Fruit fly (Drosophila melanogaster) whole organism, pupa: ENCODE measurements around the gene RpL35A.
A peak's percentile ranks its signal among the peaks of the same experiment; 100 is the strongest.

Experiments
- CG10348 ChIP-seq: fragments of 200-800 bp; sonication (Bioruptor generic); IDR thresholded peaks from 2 replicates; pipeline ENCODE4 v1.3.6; 2022; ENCODE audit warnings: missing biosample characterization, missing genetic modification characterization
- CG12605 ChIP-seq: fragments of 200-800 bp; sonication (Bioruptor generic); IDR thresholded peaks from 2 replicates; pipeline ENCODE4 v1.3.6; 2022; ENCODE audit warnings: missing biosample characterization, missing genetic modification characterization
- CG13204 ChIP-seq: fragments of 200-800 bp; sonication (Bioruptor generic); optimal IDR thresholded peaks from 2 replicates; lab custom pipeline; 2018; ENCODE audit warnings: missing biosample characterization, mild to moderate bottlenecking, missing genetic modification characterization, moderate library complexity
- CG14655 ChIP-seq: fragments of 200-800 bp; sonication (Bioruptor generic); optimal IDR thresholded peaks from 3 replicates; lab custom pipeline; 2017; ENCODE audit warnings: mild to moderate bottlenecking, missing biosample characterization, missing genetic modification reagents, missing genetic modification characterization
- CG15710 ChIP-seq: fragments of 200-800 bp; sonication (Bioruptor generic); optimal IDR thresholded peaks from 2 replicates; lab custom pipeline; 2018; ENCODE audit warnings: missing biosample characterization, mild to moderate bottlenecking, missing genetic modification characterization, moderate library complexity
- CG17806 ChIP-seq: fragments of 200-800 bp; sonication (Bioruptor generic); optimal IDR thresholded peaks from 2 replicates; lab custom pipeline; 2018; ENCODE audit warnings: missing biosample characterization, mild to moderate bottlenecking, missing genetic modification characterization, moderate library complexity
- CG32121 ChIP-seq: fragments of 200-800 bp; sonication (Bioruptor generic); IDR thresholded peaks from 2 replicates; pipeline ENCODE4 v1.3.6; 2022; ENCODE audit warnings: missing biosample characterization, missing genetic modification characterization
- CG34367 ChIP-seq: fragments of 200-800 bp; sonication (Bioruptor generic); optimal IDR thresholded peaks from 2 replicates; lab custom pipeline; 2018; ENCODE audit warnings: missing biosample characterization, mild to moderate bottlenecking, missing genetic modification characterization
- CG4496 ChIP-seq: fragments of 200-800 bp; sonication (Bioruptor generic); IDR thresholded peaks from 3 replicates; pipeline ENCODE4 v1.3.6; 2022; ENCODE audit warnings: missing biosample characterization, missing genetic modification characterization
- CG8159 ChIP-seq: fragments of 200-800 bp; sonication (Bioruptor generic); optimal IDR thresholded peaks from 3 replicates; lab custom pipeline; 2018; ENCODE audit warnings: missing biosample characterization, mild to moderate bottlenecking, missing genetic modification characterization, moderate library complexity
- CG8301 ChIP-seq: fragments of 200-800 bp; sonication (Bioruptor generic); optimal IDR thresholded peaks from 2 replicates; lab custom pipeline; 2018; ENCODE audit warnings: missing biosample characterization, mild to moderate bottlenecking, missing genetic modification characterization
- CG9948 ChIP-seq: fragments of 200-800 bp; sonication (Bioruptor generic); optimal IDR thresholded peaks from 2 replicates; lab custom pipeline; 2018; ENCODE audit warnings: missing biosample characterization, mild to moderate bottlenecking, missing genetic modification characterization, moderate library complexity
- D1 ChIP-seq: fragments of 200-800 bp; sonication (Bioruptor generic); optimal IDR thresholded peaks from 2 replicates; lab custom pipeline; 2018; ENCODE audit warnings: missing biosample characterization, mild to moderate bottlenecking, missing genetic modification characterization, moderate library complexity
- EcR ChIP-seq: fragments of 200-800 bp; sonication (Bioruptor generic); optimal IDR thresholded peaks from 3 replicates; lab custom pipeline; 2019; ENCODE audit warnings: missing biosample characterization, missing genetic modification characterization, mild to moderate bottlenecking, moderate library complexity, missing genetic modification reagents
- Ets98B ChIP-seq: fragments of 200-800 bp; sonication (Bioruptor generic); IDR thresholded peaks from 2 replicates; pipeline ENCODE4 v1.3.6; 2022; ENCODE audit warnings: missing biosample characterization, missing genetic modification characterization
- Pif1A ChIP-seq: fragments of 200-800 bp; sonication (Bioruptor generic); optimal IDR thresholded peaks from 3 replicates; lab custom pipeline; 2016; ENCODE audit warnings: missing biosample characterization, missing genetic modification characterization
- Pif1B ChIP-seq: fragments of 200-800 bp; sonication (Bioruptor generic); optimal IDR thresholded peaks from 3 replicates; lab custom pipeline; 2016; ENCODE audit warnings: missing biosample characterization, missing genetic modification characterization
- Snoo ChIP-seq: fragments of 200-800 bp; sonication (Bioruptor generic); optimal IDR thresholded peaks from 3 replicates; lab custom pipeline; 2017; ENCODE audit warnings: missing biosample characterization, mild to moderate bottlenecking, missing genetic modification characterization, inconsistent platforms
- fd96Ca ChIP-seq: fragments of 200-800 bp; sonication (Bioruptor generic); IDR thresholded peaks from 3 replicates; pipeline ENCODE4 v1.3.6; 2022; ENCODE audit warnings: missing biosample characterization, missing genetic modification characterization
- gl ChIP-seq: fragments of 200-800 bp; sonication (Bioruptor generic); optimal IDR thresholded peaks from 2 replicates; lab custom pipeline; 2018; ENCODE audit warnings: missing biosample characterization, mild to moderate bottlenecking, missing genetic modification characterization
- rn ChIP-seq: fragments of 200-800 bp; sonication (Bioruptor generic); IDR thresholded peaks from 2 replicates; pipeline ENCODE4 v1.3.6; 2022; ENCODE audit warnings: missing biosample characterization, missing genetic modification characterization

The RpL35A gene

DNA sequence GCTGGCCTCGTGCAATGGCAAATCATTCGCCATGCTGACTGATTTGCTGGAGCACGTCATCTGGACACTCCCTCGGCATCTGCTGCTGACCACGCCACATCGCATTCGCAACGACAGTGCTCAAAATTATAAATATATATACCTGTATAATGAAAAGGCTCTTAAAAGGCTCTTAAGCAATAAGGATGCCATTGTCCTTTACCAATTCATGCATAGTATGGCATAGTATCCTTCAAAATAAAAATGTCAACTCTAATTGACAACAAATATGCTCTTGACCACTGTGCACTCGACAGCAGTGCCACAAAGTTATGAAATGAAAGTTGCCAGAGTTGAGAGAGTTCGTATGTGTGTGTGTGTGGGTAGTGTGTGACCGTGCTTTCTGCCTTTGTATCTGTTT lies 44.8 kb downstream of the RpL35A start:
- no peak for TF ChIP-seq CG12605 (GFP tag; lab: Robert Waterston, UW)
- TF ChIP-seq Pif1A (GFP tag; lab: Kevin White, UChicago): no peak
- TF ChIP-seq EcR (GFP tag; lab: Kevin White, UChicago): no peak
- peak; percentile 11 for TF ChIP-seq CG14655 (GFP tag; lab: Kevin White, UChicago)
- TF ChIP-seq D1 (tag; lab: Kevin White, UChicago): no peak
- TF ChIP-seq CG17806: no peak
- no peak for TF ChIP-seq CG10348 (GFP tag; lab: Robert Waterston, UW)
- TF ChIP-seq gl (tag; lab: Kevin White, UChicago): no peak
- TF ChIP-seq CG9948 (tag; lab: Kevin White, UChicago): no peak
- no peak for TF ChIP-seq Pif1B (GFP tag; lab: Kevin White, UChicago)
- no peak for TF ChIP-seq rn
- no peak for TF ChIP-seq Snoo (tag; lab: Kevin White, UChicago)
- TF ChIP-seq CG34367 (tag; lab: Kevin White, UChicago): no peak
- TF ChIP-seq fd96Ca (GFP tag; lab: Robert Waterston, UW): no peak; the same call in 2 of the 3 replicates
- TF ChIP-seq CG15710 (tag; lab: Kevin White, UChicago): no peak
- peak; percentile 59; the same call in 1 of the 3 replicates for TF ChIP-seq CG4496 (GFP tag; lab: Robert Waterston, UW)
- TF ChIP-seq CG8159 (tag; lab: Kevin White, UChicago): peak; percentile 3
- no peak for TF ChIP-seq CG13204 (GFP tag; lab: Kevin White, UChicago)
- TF ChIP-seq CG32121 (GFP tag; lab: Robert Waterston, UW): no peak
- peak; percentile 50; the same call in 1 of the 2 replicates for TF ChIP-seq Ets98B
- TF ChIP-seq CG8301: no peak

DNA sequence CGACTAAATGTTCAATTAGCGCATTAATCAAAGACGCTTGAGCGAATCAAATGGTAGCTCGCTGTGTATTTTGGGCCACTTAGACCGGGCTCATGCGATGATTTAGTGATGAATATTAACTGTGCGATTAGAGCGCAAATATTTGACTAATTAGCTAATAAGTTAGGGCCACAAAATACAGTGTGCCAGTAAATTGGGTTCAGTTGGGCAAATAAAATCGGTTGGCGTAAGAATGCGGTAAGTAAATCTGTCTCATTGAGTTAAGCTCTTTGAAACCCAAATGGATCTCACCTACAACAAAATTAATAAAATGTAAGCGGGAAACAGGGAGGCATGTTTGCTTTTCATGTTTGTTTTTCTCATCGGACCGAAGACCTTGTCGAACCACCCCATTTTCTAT lies 46.4 kb downstream of the RpL35A start:
- TF ChIP-seq CG15710 (tag; lab: Kevin White, UChicago) (no peak), CG34367 (tag; lab: Kevin White, UChicago) (no peak), CG8301 (no peak), CG12605 (GFP tag; lab: Robert Waterston, UW) (no peak), gl (tag; lab: Kevin White, UChicago) (no peak), Snoo (tag; lab: Kevin White, UChicago) (no peak), Ets98B (no peak), CG4496 (GFP tag; lab: Robert Waterston, UW) (no peak), CG17806 (no peak), EcR (GFP tag; lab: Kevin White, UChicago) (no peak), rn (no peak), CG14655 (GFP tag; lab: Kevin White, UChicago) (no peak), CG10348 (GFP tag; lab: Robert Waterston, UW) (no peak), CG9948 (tag; lab: Kevin White, UChicago) (no peak), CG32121 (GFP tag; lab: Robert Waterston, UW) (no peak), fd96Ca (GFP tag; lab: Robert Waterston, UW) (no peak), Pif1B (GFP tag; lab: Kevin White, UChicago) (no peak), CG13204 (GFP tag; lab: Kevin White, UChicago) (no peak)
